Worm (Caenorhabditis elegans): Measurements from ENCODE around the gene hsp-12.2.

ce11 chrIII:8105771-8106170 lies 32.1 kb upstream of the hsp-12.2 start:
- no peak for TF ChIP-seq ztf-11 (tag; optimal IDR thresholded peaks at IDR 0.05)
- TF ChIP-seq fos-1 (tag; optimal IDR thresholded peaks at IDR 0.05), result no peak
- peak; percentile 3 for TF ChIP-seq nhr-21 (tag; optimal IDR thresholded peaks at IDR 0.05)
- no peak for TF ChIP-seq ama-1 (optimal IDR thresholded peaks at IDR 0.05)
- no peak for TF ChIP-seq lin-11 (tag; optimal IDR thresholded peaks at IDR 0.05)
- TF ChIP-seq R02D3.7 (tag; optimal IDR thresholded peaks at IDR 0.05), result no peak
- TF ChIP-seq nhr-6 (tag; optimal IDR thresholded peaks at IDR 0.05), result no peak
- no peak for TF ChIP-seq sma-3 (GFP tag; optimal IDR thresholded peaks at IDR 0.05)
- no peak for TF ChIP-seq dmd-4 (tag; optimal IDR thresholded peaks at IDR 0.05)
- no peak for TF ChIP-seq blmp-1 (tag; optimal IDR thresholded peaks at IDR 0.05; ENCODE audit: insufficient read depth)

Measured in whole organism, L2 larva.